Worm (Caenorhabditis elegans) whole organism, young adult: Measurements from ENCODE around the gene B0280.17.

Experiments used
- bed-2 ChIP-seq: fragments of 200-800 bp; sonication (Bioruptor generic); IDR thresholded peaks from 2 replicates; pipeline ENCODE4 v1.3.6; 2022; ENCODE audit warnings: missing genetic modification reagents, missing genetic modification characterization, missing compliant biosample characterization
- ccch-3 ChIP-seq: fragments of 200-800 bp; sonication (Bioruptor generic); optimal IDR thresholded peaks from 2 replicates; lab custom pipeline; 2018; ENCODE audit warnings: mild to moderate bottlenecking, missing genetic modification characterization, missing compliant biosample characterization
- sea-2 ChIP-seq: fragments of 200-800 bp; sonication (Bioruptor generic); IDR thresholded peaks from 2 replicates; pipeline ENCODE4 v1.3.6; 2022; ENCODE audit warnings: missing genetic modification characterization, missing compliant biosample characterization

ce11 chrIII:7146341-7146740, 10.4 kb upstream of the B0280.17 start:
- TF ChIP-seq bed-2 (GFP tag; lab: Robert Waterston, UW) = no peak
- TF ChIP-seq ccch-3 (GFP tag; lab: Kevin White, UChicago) = no peak
- TF ChIP-seq sea-2 = no peak
